Worm (Caenorhabditis elegans): ENCODE results near the gene H11E01.2.

- TF ChIP-seq mep-1 (tag; optimal IDR thresholded peaks at IDR 0.05) = no peak
- no peak for TF ChIP-seq daf-12 (tag; optimal IDR thresholded peaks at IDR 0.05)
- no peak for TF ChIP-seq tag-97 (GFP tag; IDR thresholded peaks at IDR 0.05)
- TF ChIP-seq lin-13 (GFP tag; optimal IDR thresholded peaks at IDR 0.05) = no peak
- no peak for TF ChIP-seq aly-2 (tag; optimal IDR thresholded peaks at IDR 0.05)
These were observed 53.2 kb downstream of the H11E01.2 start, which contains the start of gene tbx-31 for ce11 chrX:1674056-1674455.

Measured in whole organism, L4 larva.